Fruit fly (Drosophila melanogaster): ENCODE results near the gene Pgant6.

- TF ChIP-seq CG12768 (GFP tag; optimal IDR thresholded peaks at IDR 0.05) (no peak), cnc (optimal IDR thresholded peaks at IDR 0.05) (no peak)
Observed at dm6 chr3L:2762122-2762521, 19.9 kb upstream of the Pgant6 start.
